Fruit fly (Drosophila melanogaster) whole organism: ENCODE data around the gene ebo.

Experiments
- pan ChIP-seq: fragments of >200 bp; optimal IDR thresholded peaks from 2 replicates; lab custom pipeline; 2017
- psq ChIP-seq: fragments of >200 bp; optimal IDR thresholded peaks from 2 replicates; lab custom pipeline; 2017

dm6 chrX:428192-428591 is 48.2 kb downstream of the ebo start:
- TF ChIP-seq pan (lab: Kevin White, UChicago) = no peak
- TF ChIP-seq psq (lab: Kevin White, UChicago) = no peak
